Worm (Caenorhabditis elegans) whole organism, early embryonic: ENCODE measurements around the gene cup-15.

Experiments used
- F13C5.2 ChIP-seq: sonication (generic microtip); optimal IDR thresholded peaks from 2 replicates; lab custom pipeline; 2017; ENCODE audit warnings: mild to moderate bottlenecking, missing genetic modification characterization, inconsistent platforms, missing compliant biosample characterization
- ama-1 ChIP-seq: fragments of 150-350 bp; optimal IDR thresholded peaks from 2 replicates; lab custom pipeline; 2014
- ets-7 ChIP-seq: sonication (generic microtip); optimal IDR thresholded peaks from 2 replicates; lab custom pipeline; 2016; ENCODE audit warnings: missing genotype, missing genetic modification characterization, missing compliant biosample characterization
- flt-1 ChIP-seq: fragments of 200-800 bp; sonication (Bioruptor generic); IDR thresholded peaks from 2 replicates; pipeline ENCODE4 v1.3.6; 2022; ENCODE audit warnings: missing genetic modification characterization, missing compliant biosample characterization
- hmbx-1 ChIP-seq: sonication (generic microtip); optimal IDR thresholded peaks from 2 replicates; lab custom pipeline; 2016; ENCODE audit warnings: mild to moderate bottlenecking, missing genetic modification characterization, missing compliant biosample characterization
- scrt-1 ChIP-seq: fragments of 200-800 bp; sonication (Bioruptor generic); IDR thresholded peaks from 2 replicates; pipeline ENCODE4 v1.3.6; 2022; ENCODE audit warnings: missing genetic modification characterization, missing compliant biosample characterization

- no peak for TF ChIP-seq ama-1
- no peak for TF ChIP-seq scrt-1 (GFP tag; lab: Robert Waterston, UW)
- no peak for TF ChIP-seq ets-7
- TF ChIP-seq hmbx-1 = no peak
- no peak for TF ChIP-seq F13C5.2 (tag; lab: Kevin White, UChicago)
- TF ChIP-seq flt-1 (GFP tag; lab: Robert Waterston, UW) = no peak
Measured at ce11 chrII:9305575-9305974, 47.2 kb upstream of the cup-15 start.
